Worm (Caenorhabditis elegans) whole organism, L4/young adult: ENCODE measurements around the gene srx-66.

Experiments
- dao-5 ChIP-seq: sonication (generic microtip); optimal IDR thresholded peaks from 2 replicates; lab custom pipeline; 2016; ENCODE audit warnings: missing genotype, missing genetic modification characterization, moderate library complexity, missing compliant biosample characterization
- him-1 ChIP-seq: sonication (generic microtip); optimal IDR thresholded peaks from 2 replicates; lab custom pipeline; 2016; ENCODE audit warnings: missing genotype, missing genetic modification reagents, missing genetic modification characterization, missing compliant biosample characterization

- TF ChIP-seq dao-5 (tag; lab: Kevin White, UChicago) (no peak), him-1 (tag; lab: Kevin White, UChicago) (no peak)
Measured at ce11 chrV:3919289-3919688, at the start of gene srx-66.
